Worm (Caenorhabditis elegans) whole organism, L3 larva: ENCODE results near the gene lec-3.

Source experiments
- R02D3.7 ChIP-seq: fragments of 150-350 bp; optimal IDR thresholded peaks from 2 replicates; lab custom pipeline; 2014; ENCODE audit warnings: missing biosample characterization, missing genetic modification characterization
- ZK546.5 ChIP-seq: sonication (generic microtip); optimal IDR thresholded peaks from 2 replicates; lab custom pipeline; 2017; ENCODE audit warnings: missing biosample characterization, missing genetic modification characterization
- ama-1 ChIP-seq: fragments of 150-350 bp; optimal IDR thresholded peaks from 2 replicates; lab custom pipeline; 2018
- ceh-28 ChIP-seq: fragments of 150-350 bp; optimal IDR thresholded peaks from 2 replicates; lab custom pipeline; 2014; ENCODE audit warnings: missing biosample characterization, missing genetic modification reagents, missing genetic modification characterization
- ceh-82 ChIP-seq: fragments of 150-350 bp; optimal IDR thresholded peaks from 2 replicates; lab custom pipeline; 2014; ENCODE audit warnings: missing biosample characterization, missing genetic modification characterization
- egl-27 ChIP-seq: sonication (generic microtip); optimal IDR thresholded peaks from 4 replicates; lab custom pipeline; 2017; ENCODE audit warnings: missing biosample characterization, missing genetic modification reagents, missing genetic modification characterization
- egl-5 ChIP-seq: fragments of 150-350 bp; optimal IDR thresholded peaks from 2 replicates; lab custom pipeline; 2017; ENCODE audit warnings: missing biosample characterization, missing genetic modification reagents, missing genetic modification characterization, inconsistent platforms
- elt-2 ChIP-seq: sonication (generic microtip); optimal IDR thresholded peaks from 2 replicates; lab custom pipeline; 2016; ENCODE audit warnings: missing genetic modification reagents, mild to moderate bottlenecking, missing genetic modification characterization, missing compliant biosample characterization
- elt-3 ChIP-seq, 3 experiments: fragments of 150-350 bp in 1 of 3; sonication (generic microtip) in 2 of 3; optimal IDR thresholded peaks; 2 replicates in 2 of 3; 4 replicates in 1 of 3; lab custom pipeline; 2014 to 2017; ENCODE audit warnings: missing biosample characterization in 3 of 3, missing genetic modification characterization in 3 of 3
- eor-1 ChIP-seq, 2 experiments: fragments of 150-350 bp; optimal IDR thresholded peaks; 2 replicates each; lab custom pipeline; 2014 to 2018; ENCODE audit warnings: missing biosample characterization in 2 of 2, missing genetic modification characterization in 2 of 2
- fkh-2 ChIP-seq: fragments of 150-350 bp; optimal IDR thresholded peaks from 2 replicates; lab custom pipeline; 2014; ENCODE audit warnings: missing biosample characterization, missing genetic modification reagents, missing genetic modification characterization
- jun-1 ChIP-seq: fragments of 150-350 bp; optimal IDR thresholded peaks from 2 replicates; lab custom pipeline; 2014; ENCODE audit warnings: missing biosample characterization, missing genetic modification reagents, missing genetic modification characterization
- lin-15B ChIP-seq: fragments of 150-350 bp; optimal IDR thresholded peaks from 2 replicates; lab custom pipeline; 2014; ENCODE audit warnings: missing biosample characterization, missing genetic modification characterization
- lin-39 ChIP-seq: fragments of 150-350 bp; optimal IDR thresholded peaks from 2 replicates; lab custom pipeline; 2018; ENCODE audit warnings: missing biosample characterization, missing genetic modification reagents, missing genetic modification characterization
- lsy-12 ChIP-seq: sonication (generic microtip); optimal IDR thresholded peaks from 2 replicates; lab custom pipeline; 2016; ENCODE audit warnings: mild to moderate bottlenecking, missing genetic modification characterization, missing compliant biosample characterization
- mml-1 ChIP-seq: fragments of 150-350 bp; sonication (generic microtip); optimal IDR thresholded peaks from 3 replicates; lab custom pipeline; 2014; ENCODE audit warnings: missing biosample characterization, missing genetic modification characterization
- nfya-1 ChIP-seq: sonication (generic microtip); optimal IDR thresholded peaks from 2 replicates; lab custom pipeline; 2017; ENCODE audit warnings: missing genetic modification characterization, mild to moderate bottlenecking, missing compliant biosample characterization, antibody characterized with exemption, moderate library complexity; ENCODE audit not compliant: insufficient read depth
- nhr-11 ChIP-seq: fragments of 150-350 bp; optimal IDR thresholded peaks from 2 replicates; lab custom pipeline; 2014; ENCODE audit warnings: missing biosample characterization, missing genetic modification characterization
- nhr-12 ChIP-seq: fragments of 150-350 bp; optimal IDR thresholded peaks from 2 replicates; lab custom pipeline; 2014; ENCODE audit warnings: missing biosample characterization, missing genetic modification characterization
- nhr-23 ChIP-seq: fragments of 150-350 bp; optimal IDR thresholded peaks from 2 replicates; lab custom pipeline; 2014; ENCODE audit warnings: missing biosample characterization, missing genetic modification reagents, missing genetic modification characterization
- nhr-237 ChIP-seq: fragments of 150-350 bp; optimal IDR thresholded peaks from 2 replicates; lab custom pipeline; 2014; ENCODE audit warnings: missing biosample characterization, missing genetic modification characterization
- nhr-25 ChIP-seq: sonication (generic microtip); optimal IDR thresholded peaks from 2 replicates; lab custom pipeline; 2017; ENCODE audit warnings: missing biosample characterization, missing genetic modification characterization
- nhr-43 ChIP-seq: sonication (generic microtip); optimal IDR thresholded peaks from 2 replicates; lab custom pipeline; 2016; ENCODE audit warnings: mild to moderate bottlenecking, missing genetic modification characterization, missing compliant biosample characterization; ENCODE audit not compliant: poor library complexity, severe bottlenecking
- nhr-67 ChIP-seq: fragments of 150-350 bp; optimal IDR thresholded peaks from 2 replicates; lab custom pipeline; 2014; ENCODE audit warnings: missing biosample characterization, missing genetic modification characterization
- pha-4 ChIP-seq: fragments of 150-350 bp; optimal IDR thresholded peaks from 2 replicates; lab custom pipeline; 2014; ENCODE audit warnings: missing biosample characterization, missing genetic modification reagents, missing genetic modification characterization
- pqm-1 ChIP-seq: fragments of 150-350 bp; optimal IDR thresholded peaks from 2 replicates; lab custom pipeline; 2017; ENCODE audit warnings: missing biosample characterization, missing genetic modification characterization, inconsistent platforms
- skn-1 ChIP-seq: fragments of 150-350 bp; optimal IDR thresholded peaks from 2 replicates; lab custom pipeline; 2014; ENCODE audit warnings: missing biosample characterization, missing genetic modification characterization
- snpc-4 ChIP-seq: fragments of 150-350 bp; optimal IDR thresholded peaks from 2 replicates; lab custom pipeline; 2014; ENCODE audit warnings: missing biosample characterization, missing genetic modification characterization
- tbx-2 ChIP-seq: sonication (generic microtip); optimal IDR thresholded peaks from 2 replicates; lab custom pipeline; 2016; ENCODE audit warnings: mild to moderate bottlenecking, missing genetic modification characterization, missing compliant biosample characterization
- unc-39 ChIP-seq: sonication (generic microtip); optimal IDR thresholded peaks from 4 replicates; lab custom pipeline; 2017; ENCODE audit warnings: missing biosample characterization, missing genetic modification characterization

Gene lec-3

DNA sequence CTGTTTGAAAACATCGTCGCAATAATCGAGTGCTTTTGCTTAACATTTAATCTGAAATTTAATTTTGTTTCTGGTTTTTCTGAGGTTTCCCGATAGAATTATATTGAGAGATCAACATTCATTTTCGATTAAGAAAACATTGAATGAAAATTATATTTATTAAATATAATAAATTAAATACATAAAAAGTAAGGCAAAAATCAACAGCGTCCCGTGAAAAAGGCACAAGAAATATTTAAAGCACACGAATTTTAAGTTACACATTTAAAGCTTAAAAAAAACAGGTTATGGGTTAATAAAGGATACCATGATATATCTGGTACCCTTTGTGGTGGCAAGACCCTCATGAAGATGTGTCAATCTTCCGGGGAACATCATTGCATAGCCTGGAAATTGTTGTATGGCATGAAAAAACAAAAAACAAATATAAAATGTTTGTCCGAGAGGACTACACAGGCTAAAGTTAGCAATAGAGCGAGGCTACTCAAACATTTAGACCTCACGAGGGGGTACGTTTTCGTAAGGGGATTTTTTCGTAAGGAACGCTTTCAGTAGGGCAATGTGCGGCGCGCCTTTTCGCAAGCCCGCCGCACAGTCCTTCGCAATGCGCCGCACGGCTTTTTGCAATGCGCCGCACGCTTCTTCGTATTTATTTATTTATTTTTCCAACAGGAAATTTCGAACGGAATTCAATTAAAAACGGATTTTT lies 42.4 kb downstream of the lec-3 start, which contains the start of gene mtcu-2:
Gene mtcu-2 (minus strand): TSS at position 51 of the 709 bp plus-strand sequence.
- TF ChIP-seq pqm-1 (tag; lab: Kevin White, UChicago) (peak; percentile 46), nhr-43 (peak; percentile 80), lin-39 (tag; lab: Kevin White, UChicago) (peak; percentile 33), nfya-1 (tag; lab: Kevin White, UChicago) (peak; percentile 74), lsy-12 (peak; percentile 75), jun-1 (tag; lab: Kevin White, UChicago) (peak; percentile 60), pha-4 (tag; lab: Kevin White, UChicago) (peak; percentile 80), nhr-11 (peak; percentile 73), tbx-2 (peak; percentile 40), nhr-23 (tag; lab: Kevin White, UChicago) (peak; percentile 82), nhr-25 (peak; percentile 57), elt-2 (tag; lab: Kevin White, UChicago) (peak; percentile 34), ceh-28 (tag; lab: Kevin White, UChicago) (peak; percentile 65), snpc-4 (tag; lab: Kevin White, UChicago) (peak; percentile 41), egl-5 (peak; percentile 18), skn-1 (tag; lab: Kevin White, UChicago) (peak; percentile 53), lin-15B (peak; percentile 92), R02D3.7 (tag; lab: Kevin White, UChicago) (peak; percentile 69)

DNA sequence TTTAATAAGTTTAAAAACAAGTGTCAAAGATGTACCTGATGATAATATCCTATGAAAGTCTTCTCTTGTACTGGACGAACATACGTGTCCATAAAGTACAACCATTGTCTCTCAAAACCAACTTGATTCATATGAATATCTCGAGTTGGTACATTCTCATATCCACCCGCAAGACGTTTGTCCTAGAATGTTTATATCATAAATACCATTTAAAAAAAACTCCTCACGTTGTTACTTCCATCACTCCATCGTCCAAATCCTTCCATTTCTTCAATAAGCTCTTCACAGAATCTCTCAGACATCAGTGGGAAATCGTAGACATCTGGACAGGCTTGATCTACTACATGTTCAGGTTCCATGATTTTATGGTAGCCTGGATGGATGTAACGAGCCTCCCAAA lies 44.5 kb downstream of the lec-3 start:
- no peak for TF ChIP-seq unc-39 (tag; lab: Kevin White, UChicago)

DNA sequence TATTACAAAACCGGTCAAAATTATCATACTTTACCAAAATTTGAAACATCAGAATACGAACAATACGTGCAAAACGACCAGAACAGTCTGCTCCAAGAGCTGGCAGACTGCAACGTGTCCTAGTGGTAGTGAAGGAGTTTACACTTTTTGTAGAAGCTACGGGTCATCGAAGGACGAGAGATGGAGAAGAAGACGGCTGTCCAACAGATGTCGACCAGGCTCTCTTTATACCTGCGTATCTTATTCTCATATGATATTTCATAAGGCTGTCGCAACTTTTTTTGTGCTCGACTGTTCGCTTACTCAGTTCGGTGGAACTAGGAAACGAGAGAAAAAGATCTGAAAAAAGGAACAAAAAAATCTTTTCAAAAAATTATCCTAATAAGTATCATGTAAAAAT lies 48.9 kb downstream of the lec-3 start, which contains the start of gene let-268:
Gene let-268 (minus strand): TSS at position 182 of the 400 bp plus-strand sequence.
- TF ChIP-seq nfya-1 (tag; lab: Kevin White, UChicago): peak; percentile 2
- TF ChIP-seq ama-1 (lab: Kevin White, UChicago): no peak

DNA sequence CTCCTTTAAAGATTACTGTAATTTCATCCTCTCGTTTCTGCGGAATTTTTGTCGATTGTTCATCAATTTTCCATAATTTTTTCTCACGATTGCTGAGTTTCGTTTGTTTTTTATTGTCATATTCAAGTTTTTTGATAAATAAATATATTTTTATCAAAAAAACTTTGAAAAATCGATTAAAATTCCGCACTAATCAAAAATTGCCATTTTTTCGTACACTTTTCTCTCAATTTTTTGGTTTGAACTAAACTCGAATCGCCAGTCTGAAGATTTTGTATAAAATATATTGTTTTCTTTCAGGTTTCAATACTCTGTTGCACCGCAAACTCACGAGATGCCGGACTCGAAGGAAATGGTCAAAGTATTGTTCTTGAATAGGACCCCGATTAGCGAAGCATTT lies 49.9 kb downstream of the lec-3 start, which contains the start of gene ogr-2:
Gene ogr-2 (plus strand): TSS at position 301 of the 400 bp plus-strand sequence.
- TF ChIP-seq egl-27 (tag; lab: Kevin White, UChicago) (no peak), eor-1 (tag; optimal IDR thresholded peaks at IDR 0.05; lab: Kevin White, UChicago) (no peak), nhr-67 (tag; lab: Kevin White, UChicago) (no peak), fkh-2 (tag; lab: Kevin White, UChicago) (no peak), pha-4 (tag; lab: Kevin White, UChicago) (no peak)

DNA sequence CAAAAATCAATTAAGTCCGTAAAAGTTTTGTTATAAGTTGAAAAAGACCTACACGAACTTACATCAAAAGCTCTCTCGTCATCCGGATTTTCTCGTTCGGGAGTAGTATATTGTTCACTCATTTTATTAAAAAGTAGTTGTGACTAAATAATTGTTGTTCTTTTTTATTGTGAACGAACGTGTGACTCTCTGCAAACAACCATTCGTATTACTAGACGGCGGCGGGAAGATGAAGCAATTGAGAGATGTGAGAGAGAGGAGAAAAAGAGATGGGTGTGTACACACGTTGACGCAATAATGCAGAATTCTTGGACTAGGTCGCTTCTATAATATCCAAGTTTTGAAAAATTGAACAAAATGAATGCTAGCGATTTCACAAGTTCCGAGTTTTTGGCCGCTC lies 54.0 kb downstream of the lec-3 start, which contains the start of the genes F52H3.11 and bath-38:
Gene F52H3.11 (minus strand): TSS at position 203 of the 400 bp plus-strand sequence.
Gene bath-38 (minus strand): TSS at position 310 of the 400 bp plus-strand sequence.
- TF ChIP-seq snpc-4 (tag; lab: Kevin White, UChicago) (peak; percentile 66), egl-5 (peak; percentile 49), nhr-12 (tag; lab: Kevin White, UChicago) (no peak), ZK546.5 (tag; lab: Kevin White, UChicago) (no peak), elt-3 (tag; optimal IDR thresholded peaks at IDR 0.05; lab: Kevin White, UChicago) (no peak), lin-39 (tag; lab: Kevin White, UChicago) (peak; percentile 21), lin-15B (peak; percentile 16), skn-1 (tag; lab: Kevin White, UChicago) (no peak), mml-1 (tag; lab: Kevin White, UChicago) (no peak), nhr-237 (tag; lab: Kevin White, UChicago) (no peak), nhr-25 (peak; percentile 34), unc-39 (tag; lab: Kevin White, UChicago) (no peak), nfya-1 (tag; lab: Kevin White, UChicago) (peak; percentile 55), ceh-82 (tag; lab: Kevin White, UChicago) (no peak), fkh-2 (tag; lab: Kevin White, UChicago) (no peak), pha-4 (tag; lab: Kevin White, UChicago) (peak; percentile 89), nhr-11 (no peak), ama-1 (lab: Kevin White, UChicago) (no peak), elt-2 (tag; lab: Kevin White, UChicago) (peak; percentile 24)
- TF ChIP-seq, all 47 proteins: peak for 8
